Fruit fly (Drosophila melanogaster): ENCODE measurements around the gene MME1.
A peak's percentile ranks its signal among the peaks of the same experiment; 100 is the strongest.

MME1 gene

DNA sequence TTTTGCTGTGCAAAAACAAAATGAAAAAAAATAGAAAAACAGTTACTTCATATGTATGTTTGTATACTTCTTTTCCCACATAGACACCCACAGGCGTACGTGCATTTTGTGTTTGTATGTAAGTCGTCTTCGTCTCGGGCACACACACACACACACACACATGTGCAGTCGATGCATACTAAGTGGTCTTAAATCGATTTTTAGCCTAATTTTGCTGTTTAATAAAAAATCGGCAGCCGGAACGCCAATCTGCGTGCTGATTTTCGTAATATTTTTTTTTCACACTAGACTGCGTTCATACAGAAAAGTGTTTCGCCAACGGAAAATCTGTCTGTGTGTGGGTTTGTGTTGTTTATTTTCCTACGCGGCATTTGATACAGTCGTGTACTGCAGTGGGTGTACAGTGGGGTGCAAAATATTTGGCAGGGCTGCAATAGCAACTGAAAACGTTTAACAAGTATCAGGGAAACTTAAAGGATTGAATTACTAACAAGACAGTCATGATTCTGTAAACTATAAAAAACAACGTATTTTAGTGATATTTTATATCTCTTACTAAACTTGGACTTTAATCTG lies 5.9 kb downstream of the MME1 start (continued):
- TF ChIP-seq Lim3 (GFP tag; IDR thresholded peaks at IDR 0.05) (no peak), Usf (GFP tag; optimal IDR thresholded peaks at IDR 0.05) (no peak), ab (GFP tag; optimal IDR thresholded peaks at IDR 0.05) (no peak), Mes4 (GFP tag; optimal IDR thresholded peaks at IDR 0.05) (no peak), CG33557 (GFP tag; optimal IDR thresholded peaks at IDR 0.05) (no peak), dati (GFP tag; IDR thresholded peaks at IDR 0.05) (no peak), HHEX (GFP tag; optimal IDR thresholded peaks at IDR 0.05) (peak; percentile 51), CG8924 (tag; optimal IDR thresholded peaks at IDR 0.05) (no peak), zfh2 (GFP tag; optimal IDR thresholded peaks at IDR 0.05) (peak; percentile 1), CG7271 (tag; optimal IDR thresholded peaks at IDR 0.05) (no peak), Bteb2 (GFP tag; optimal IDR thresholded peaks at IDR 0.05) (no peak), CG30020 (tag; optimal IDR thresholded peaks at IDR 0.05) (no peak), dmrt99B (tag; optimal IDR thresholded peaks at IDR 0.05) (no peak), pho (GFP tag; optimal IDR thresholded peaks at IDR 0.05) (no peak), Jarid2 (GFP tag; optimal IDR thresholded peaks at IDR 0.05) (no peak), CG1647 (GFP tag; optimal IDR thresholded peaks at IDR 0.05) (no peak), grau (tag; optimal IDR thresholded peaks at IDR 0.05) (peak; percentile 6), NK7.1 (GFP tag; optimal IDR thresholded peaks at IDR 0.05) (no peak), CG7786 (GFP tag; optimal IDR thresholded peaks at IDR 0.05) (no peak), fd64A (GFP tag; optimal IDR thresholded peaks at IDR 0.05) (peak; percentile 4), psq (GFP tag; optimal IDR thresholded peaks at IDR 0.05) (no peak), CG9876 (GFP tag; optimal IDR thresholded peaks at IDR 0.05) (no peak), amos (GFP tag; IDR thresholded peaks at IDR 0.05; ENCODE audit: partially characterized antibody) (no peak), CG9437 (GFP tag; optimal IDR thresholded peaks at IDR 0.05) (no peak), CG10431 (GFP tag; optimal IDR thresholded peaks at IDR 0.05) (no peak), oc (tag; optimal IDR thresholded peaks at IDR 0.05) (no peak), ash1 (GFP tag; optimal IDR thresholded peaks at IDR 0.05) (no peak), Hmx (GFP tag; optimal IDR thresholded peaks at IDR 0.05) (no peak), caup (GFP tag; optimal IDR thresholded peaks at IDR 0.05; ENCODE audit: severe bottlenecking) (peak; percentile 17), en (GFP tag; optimal IDR thresholded peaks at IDR 0.05) (no peak), esg (GFP tag; conservative IDR thresholded peaks at IDR 0.05) (no peak), Aef1 (GFP tag; IDR thresholded peaks at IDR 0.05) (peak; percentile 21; the same call in 1 of the 3 replicates), lov (optimal IDR thresholded peaks at IDR 0.05) (no peak), lov (GFP tag; IDR thresholded peaks at IDR 0.05) (0 out of 3 replicates have a peak, but pooled peaks have one; percentile 12), CG14860 (GFP tag; IDR thresholded peaks at IDR 0.05; ENCODE audit: partially characterized antibody) (no peak), CG11085 (GFP tag; IDR thresholded peaks at IDR 0.05) (peak; percentile 36; the same call in 1 of the 2 replicates), kah (GFP tag; optimal IDR thresholded peaks at IDR 0.05) (peak; percentile 17), E2f1 (GFP tag; IDR thresholded peaks at IDR 0.05) (peak; percentile 60; the same call in 1 of the 2 replicates), CG13296 (GFP tag; optimal IDR thresholded peaks at IDR 0.05) (peak; percentile 27), CG13287 (GFP tag; IDR thresholded peaks at IDR 0.05; ENCODE audit: partially characterized antibody) (no peak), NC2α (GFP tag; optimal IDR thresholded peaks at IDR 0.05) (no peak), Ets65A (GFP tag) (no peak), vnd (GFP tag; IDR thresholded peaks at IDR 0.05; ENCODE audit: partially characterized antibody) (no peak), zf30C (GFP tag; optimal IDR thresholded peaks at IDR 0.05) (no peak), hbn (GFP tag; IDR thresholded peaks at IDR 0.05; ENCODE audit: partially characterized antibody) (no peak), Fer2 (tag; optimal IDR thresholded peaks at IDR 0.05) (no peak), pfk (GFP tag; optimal IDR thresholded peaks at IDR 0.05) (no peak), pros (GFP tag; optimal IDR thresholded peaks at IDR 0.05) (peak; percentile 19), schlank (tag; optimal IDR thresholded peaks at IDR 0.05) (no peak), sqz (GFP tag; optimal IDR thresholded peaks at IDR 0.05) (peak; percentile 50)
